Fruit fly (Drosophila melanogaster) whole organism, embryonic: Measurements from ENCODE around the gene CG14104.

ENCODE experiments used
- Abd-B ChIP-seq: fragments of 200-800 bp; sonication (Bioruptor generic); optimal IDR thresholded peaks from 2 replicates; lab custom pipeline; 2018; ENCODE audit warnings: missing biosample characterization, mild to moderate bottlenecking, missing genetic modification characterization, moderate library complexity
- Aef1 ChIP-seq: fragments of 200-800 bp; sonication (Bioruptor generic); IDR thresholded peaks from 3 replicates; pipeline ENCODE4 v1.3.6; 2022; ENCODE audit warnings: missing biosample characterization, missing genetic modification characterization
- BEAF-32 ChIP-seq: fragments of 200-800 bp; sonication (Bioruptor generic); optimal IDR thresholded peaks from 3 replicates; lab custom pipeline; 2017; ENCODE audit warnings: missing biosample characterization, missing genetic modification characterization, mild to moderate bottlenecking, moderate library complexity, missing genetic modification reagents
- CG1024 ChIP-seq: fragments of 200-800 bp; sonication (Bioruptor generic); IDR thresholded peaks from 2 replicates; pipeline ENCODE4 v1.3.6; 2022; ENCODE audit warnings: missing biosample characterization, missing genetic modification characterization
- CG10366 ChIP-seq: fragments of 200-800 bp; sonication (Bioruptor generic); IDR thresholded peaks from 2 replicates; pipeline ENCODE4 v1.3.6; 2022; ENCODE audit warnings: missing biosample characterization, missing genetic modification characterization
- CG11093 ChIP-seq: fragments of 200-800 bp; sonication (Bioruptor generic); IDR thresholded peaks from 3 replicates; pipeline ENCODE4 v1.3.6; 2022; ENCODE audit warnings: missing biosample characterization, missing genetic modification characterization
- CG12219 ChIP-seq: fragments of 200-800 bp; sonication (Bioruptor generic); optimal IDR thresholded peaks from 3 replicates; lab custom pipeline; 2018; ENCODE audit warnings: missing biosample characterization, mild to moderate bottlenecking, missing genetic modification characterization
- CG1233 ChIP-seq: fragments of 200-800 bp; sonication (Bioruptor generic); optimal IDR thresholded peaks from 4 replicates; lab custom pipeline; 2018; ENCODE audit warnings: missing biosample characterization, mild to moderate bottlenecking, missing genetic modification characterization
- CG15011 ChIP-seq: fragments of 200-800 bp; sonication (Bioruptor generic); optimal IDR thresholded peaks from 3 replicates; lab custom pipeline; 2018; ENCODE audit warnings: missing biosample characterization, mild to moderate bottlenecking, missing genetic modification characterization
- CG15514 ChIP-seq: fragments of 200-800 bp; sonication (Bioruptor generic); optimal IDR thresholded peaks from 3 replicates; lab custom pipeline; 2017; ENCODE audit warnings: missing biosample characterization, missing genetic modification characterization, mild to moderate bottlenecking, moderate library complexity, missing genetic modification reagents
- CG17385 ChIP-seq: fragments of 200-800 bp; sonication (Bioruptor generic); optimal IDR thresholded peaks from 3 replicates; lab custom pipeline; 2018; ENCODE audit warnings: missing biosample characterization, mild to moderate bottlenecking, missing genetic modification characterization
- CG18262 ChIP-seq: fragments of 200-800 bp; optimal IDR thresholded peaks from 3 replicates; lab custom pipeline; 2019; ENCODE audit warnings: missing biosample characterization, mild to moderate bottlenecking, missing genetic modification characterization, moderate library complexity
- CG2889 ChIP-seq: fragments of 200-800 bp; sonication (Bioruptor generic); IDR thresholded peaks from 3 replicates; pipeline ENCODE4 v1.3.6; 2022; ENCODE audit warnings: missing biosample characterization, missing genetic modification characterization
- CG33213 ChIP-seq: fragments of 200-800 bp; sonication (Bioruptor generic); optimal IDR thresholded peaks from 3 replicates; lab custom pipeline; 2016; ENCODE audit warnings: missing biosample characterization, missing genetic modification characterization
- CG34422 ChIP-seq: fragments of 200-800 bp; sonication (Bioruptor generic); IDR thresholded peaks from 3 replicates; pipeline ENCODE4 v1.3.6; 2022; ENCODE audit warnings: missing biosample characterization, missing genetic modification characterization
- CG6272 ChIP-seq: fragments of 200-800 bp; sonication (Bioruptor generic); IDR thresholded peaks from 2 replicates; pipeline ENCODE4 v1.3.6; 2022; ENCODE audit warnings: missing biosample characterization, missing genetic modification characterization
- CG6683 ChIP-seq: fragments of 200-800 bp; sonication (Bioruptor generic); optimal IDR thresholded peaks from 2 replicates; lab custom pipeline; 2017; ENCODE audit warnings: missing biosample characterization, mild to moderate bottlenecking, missing genetic modification characterization, missing genetic modification reagents
- CG7556 ChIP-seq: fragments of 200-800 bp; sonication (Bioruptor generic); optimal IDR thresholded peaks from 2 replicates; lab custom pipeline; 2017; ENCODE audit warnings: missing biosample characterization, mild to moderate bottlenecking, missing genetic modification characterization
- CG7745 ChIP-seq: fragments of 200-800 bp; sonication (Bioruptor generic); optimal IDR thresholded peaks from 2 replicates; lab custom pipeline; 2018; ENCODE audit warnings: missing biosample characterization, mild to moderate bottlenecking, missing genetic modification characterization, moderate library complexity
- CG8944 ChIP-seq: fragments of 200-800 bp; sonication (Bioruptor generic); optimal IDR thresholded peaks from 3 replicates; lab custom pipeline; 2016; ENCODE audit warnings: missing biosample characterization, missing genetic modification characterization
- CG9876 ChIP-seq: fragments of 200-800 bp; sonication (Bioruptor generic); optimal IDR thresholded peaks from 2 replicates; lab custom pipeline; 2016; ENCODE audit warnings: missing biosample characterization, missing genetic modification characterization
- CoRest ChIP-seq: fragments of 200-800 bp; sonication (Bioruptor generic); optimal IDR thresholded peaks from 3 replicates; lab custom pipeline; 2018; ENCODE audit warnings: missing biosample characterization, mild to moderate bottlenecking, missing genetic modification characterization, moderate library complexity
- Doc3 ChIP-seq: fragments of 200-800 bp; sonication (Bioruptor generic); IDR thresholded peaks from 3 replicates; pipeline ENCODE4 v1.3.6; 2022; ENCODE audit warnings: missing biosample characterization, missing genetic modification characterization; ENCODE audit not compliant: partially characterized antibody
- Elba2 ChIP-seq: fragments of 200-800 bp; sonication (Bioruptor generic); optimal IDR thresholded peaks from 3 replicates; lab custom pipeline; 2016; ENCODE audit warnings: missing biosample characterization, missing genetic modification characterization
- Ets65A ChIP-seq: fragments of 200-800 bp; sonication (Bioruptor generic); peaks from one replicate; lab custom pipeline; 2016; ENCODE audit warnings: missing biosample characterization, missing genetic modification characterization
- Fer2 ChIP-seq: fragments of 200-800 bp; sonication (Bioruptor generic); optimal IDR thresholded peaks from 2 replicates; lab custom pipeline; 2018; ENCODE audit warnings: missing biosample characterization, mild to moderate bottlenecking, missing genetic modification characterization, moderate library complexity
- Hr39 ChIP-seq: fragments of >200 bp; optimal IDR thresholded peaks from 2 replicates; lab custom pipeline; 2017
- Kr ChIP-seq: fragments of 200-800 bp; sonication (Bioruptor generic); optimal IDR thresholded peaks from 2 replicates; lab custom pipeline; 2017; ENCODE audit warnings: missing biosample characterization, mild to moderate bottlenecking, missing genetic modification characterization
- Mes4 ChIP-seq: fragments of 200-800 bp; sonication (Bioruptor generic); optimal IDR thresholded peaks from 2 replicates; lab custom pipeline; 2016; ENCODE audit warnings: missing biosample characterization, missing genetic modification characterization
- NFAT ChIP-seq: fragments of 200-800 bp; sonication (Bioruptor generic); IDR thresholded peaks from 2 replicates; pipeline ENCODE4 v1.3.6; 2022; ENCODE audit warnings: missing biosample characterization, missing genetic modification characterization
- Nf-YA ChIP-seq: fragments of 200-800 bp; sonication (Bioruptor generic); IDR thresholded peaks from 2 replicates; pipeline ENCODE4 v1.3.6; 2022; ENCODE audit warnings: missing biosample characterization, missing genetic modification characterization
- Ptx1 ChIP-seq: fragments of 200-800 bp; sonication (Bioruptor generic); IDR thresholded peaks from 2 replicates; pipeline ENCODE4 v1.3.6; 2022; ENCODE audit warnings: missing biosample characterization, missing genetic modification characterization
- Sry-δ ChIP-seq: fragments of 200-800 bp; sonication (Bioruptor generic); optimal IDR thresholded peaks from 2 replicates; lab custom pipeline; 2016; ENCODE audit warnings: missing biosample characterization, missing genetic modification characterization
- Xbp1 ChIP-seq: fragments of 200-800 bp; sonication (Bioruptor generic); optimal IDR thresholded peaks from 3 replicates; lab custom pipeline; 2016; ENCODE audit warnings: missing biosample characterization, mild to moderate bottlenecking, missing genetic modification characterization
- abd-A ChIP-seq: fragments of 200-800 bp; sonication (Bioruptor generic); optimal IDR thresholded peaks from 3 replicates; lab custom pipeline; 2019; ENCODE audit warnings: missing biosample characterization, mild to moderate bottlenecking, missing genetic modification characterization, moderate library complexity
- al ChIP-seq: fragments of 200-800 bp; sonication (Bioruptor generic); IDR thresholded peaks from 2 replicates; pipeline ENCODE4 v1.3.6; 2022; ENCODE audit warnings: missing biosample characterization, missing genetic modification characterization
- cg ChIP-seq: fragments of 200-800 bp; sonication (Bioruptor generic); optimal IDR thresholded peaks from 3 replicates; lab custom pipeline; 2019; ENCODE audit warnings: missing biosample characterization, mild to moderate bottlenecking, missing genetic modification characterization, moderate library complexity
- chinmo ChIP-seq: fragments of 200-800 bp; sonication (Bioruptor generic); IDR thresholded peaks from 4 replicates; pipeline ENCODE4 v1.3.6; 2022; ENCODE audit warnings: missing biosample characterization, missing genetic modification characterization; ENCODE audit not compliant: partially characterized antibody
- dysf ChIP-seq: fragments of 200-800 bp; sonication (Bioruptor generic); IDR thresholded peaks from 3 replicates; pipeline ENCODE4 v1.3.6; 2022; ENCODE audit warnings: missing biosample characterization, missing genetic modification characterization
- hbn ChIP-seq: fragments of 200-800 bp; sonication (Bioruptor generic); IDR thresholded peaks from 2 replicates; pipeline ENCODE4 v1.3.6; 2022; ENCODE audit warnings: missing biosample characterization, missing genetic modification characterization; ENCODE audit not compliant: partially characterized antibody
- hkb ChIP-seq, 2 experiments: fragments of 200-800 bp in 1 of 2; fragments of >200 bp in 1 of 2; sonication (Bioruptor generic) in 1 of 2; IDR thresholded peaks in 1 of 2; optimal IDR thresholded peaks in 1 of 2; 2 replicates each; pipeline versions ENCODE4 v1.3.6 to Lab custom; 2017 to 2022; ENCODE audit warnings: missing biosample characterization in 1 of 2, missing genetic modification characterization in 1 of 2
- knrl ChIP-seq: fragments of 200-800 bp; sonication (Bioruptor generic); IDR thresholded peaks from 3 replicates; pipeline ENCODE4 v1.3.6; 2022; ENCODE audit warnings: missing biosample characterization, missing genetic modification characterization; ENCODE audit not compliant: partially characterized antibody
- phol ChIP-seq: fragments of 200-800 bp; sonication (Bioruptor generic); optimal IDR thresholded peaks from 3 replicates; lab custom pipeline; 2018; ENCODE audit warnings: missing biosample characterization, mild to moderate bottlenecking, missing genetic modification characterization, moderate library complexity
- salm ChIP-seq: fragments of 200-800 bp; sonication (Bioruptor generic); optimal IDR thresholded peaks from 2 replicates; lab custom pipeline; 2018; ENCODE audit warnings: missing biosample characterization, mild to moderate bottlenecking, missing genetic modification characterization
- sd ChIP-seq: fragments of 200-800 bp; sonication (Bioruptor generic); optimal IDR thresholded peaks from 3 replicates; lab custom pipeline; 2018; ENCODE audit warnings: missing biosample characterization, mild to moderate bottlenecking, missing genetic modification characterization, moderate library complexity
- sens ChIP-seq: fragments of 200-800 bp; sonication (Bioruptor generic); peaks from one replicate; lab custom pipeline; 2016; ENCODE audit warnings: missing biosample characterization, missing genetic modification characterization
- ttk ChIP-seq: fragments of 200-800 bp; sonication (Bioruptor generic); IDR thresholded peaks from 2 replicates; pipeline ENCODE4 v2.1.2; 2022; ENCODE audit warnings: missing biosample characterization, missing genetic modification characterization
- vvl ChIP-seq: fragments of 200-800 bp; sonication (Bioruptor generic); IDR thresholded peaks from 2 replicates; pipeline ENCODE4 v1.3.6; 2022; ENCODE audit warnings: missing biosample characterization, missing genetic modification characterization
- zen2 ChIP-seq: fragments of 200-800 bp; sonication (Bioruptor generic); IDR thresholded peaks from 3 replicates; pipeline ENCODE4 v1.3.6; 2022; ENCODE audit warnings: missing biosample characterization, missing genetic modification characterization; ENCODE audit not compliant: partially characterized antibody

CG14104 gene

DNA sequence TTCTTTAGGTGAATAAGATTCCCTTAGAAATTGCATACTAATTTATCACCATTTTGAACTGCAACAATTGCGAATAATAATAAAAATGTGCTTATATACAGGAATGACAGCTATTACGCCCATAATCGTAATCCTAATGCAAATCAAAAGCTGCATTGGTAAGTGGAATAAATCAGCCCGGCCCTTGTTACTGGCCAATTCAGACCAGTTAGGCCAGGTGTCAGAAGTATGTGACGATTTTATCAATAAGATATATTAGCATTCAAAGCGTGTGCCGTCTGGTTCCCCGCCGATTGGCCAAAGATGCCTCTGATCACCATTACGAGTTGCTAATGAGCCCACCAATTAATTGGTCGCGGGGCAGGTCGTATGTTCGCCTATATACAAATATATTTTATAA, 5.5 kb upstream of the CG14104 start:
- 0 out of 4 replicates have a peak, but pooled peaks have one; percentile 58 for TF ChIP-seq chinmo (GFP tag; lab: Robert Waterston, UW)
- TF ChIP-seq Sry-δ, result no peak
- peak; percentile 34 for TF ChIP-seq Elba2
- TF ChIP-seq dysf (GFP tag; lab: Robert Waterston, UW), result no peak
- no peak for TF ChIP-seq CG11093 (GFP tag; lab: Robert Waterston, UW)
- TF ChIP-seq vvl, result peak; percentile 58

dm6 chr3L:19807521-19807920, 522 bp upstream of the CG14104 start:
- TF ChIP-seq CG6272 (GFP tag; lab: Robert Waterston, UW), result no peak
- TF ChIP-seq CG10366 (GFP tag; lab: Robert Waterston, UW), result no peak
- no peak for TF ChIP-seq al
- no peak for TF ChIP-seq CG18262
- peak; percentile 91 for TF ChIP-seq CG15514 (GFP tag; lab: Kevin White, UChicago)
- no peak for TF ChIP-seq CG7745
- no peak for TF ChIP-seq NFAT (GFP tag; lab: Robert Waterston, UW)
- no peak for TF ChIP-seq CG33213 (GFP tag; lab: Kevin White, UChicago)
- TF ChIP-seq Mes4 (GFP tag; lab: Kevin White, UChicago), result no peak
- TF ChIP-seq phol (tag; lab: Kevin White, UChicago), result no peak
- TF ChIP-seq CG34422, result 0 out of 3 replicates have a peak, but pooled peaks have one; percentile 2
- no peak for TF ChIP-seq CG9876 (GFP tag; lab: Kevin White, UChicago)
- TF ChIP-seq CG2889 (GFP tag; lab: Robert Waterston, UW), result no peak
- no peak for TF ChIP-seq Xbp1 (GFP tag; lab: Kevin White, UChicago)
- TF ChIP-seq CG12219 (GFP tag; lab: Kevin White, UChicago), result no peak
- TF ChIP-seq CoRest (tag; lab: Kevin White, UChicago), result no peak
- TF ChIP-seq CG7556 (GFP tag; lab: Kevin White, UChicago), result no peak
- TF ChIP-seq Ptx1 (GFP tag; lab: Robert Waterston, UW), result no peak
- no peak for TF ChIP-seq Aef1 (GFP tag; lab: Robert Waterston, UW)
- TF ChIP-seq sens (GFP tag; lab: Kevin White, UChicago), result peak; percentile 24

DNA sequence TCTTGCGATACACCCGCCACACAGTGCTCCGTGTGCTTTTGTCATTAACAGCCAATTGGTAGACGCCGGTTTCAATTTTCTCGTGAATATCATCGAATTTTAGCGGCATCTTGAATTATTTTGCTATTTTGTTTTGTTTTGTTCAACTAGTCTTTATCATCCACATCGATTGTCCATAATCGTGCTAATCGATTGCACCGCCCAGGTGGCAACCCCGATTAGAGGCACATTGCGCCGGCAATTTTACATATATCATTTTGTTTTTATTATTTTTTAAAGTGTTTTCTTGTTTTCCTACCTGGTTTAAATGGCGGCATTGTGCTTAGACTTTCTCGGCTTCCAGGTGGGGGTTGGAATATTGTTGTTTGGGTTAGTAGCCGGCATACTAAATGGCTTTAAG, 1.1 kb downstream of the CG14104 start, which contains the start of gene CG34116:
CG34116 (minus strand) TSS at position 142 of the 400 bp plus-strand sequence.
- no peak for TF ChIP-seq CG6683 (GFP tag; lab: Kevin White, UChicago)
- TF ChIP-seq cg (GFP tag; lab: Kevin White, UChicago), result peak; percentile 7
- TF ChIP-seq Abd-B (GFP tag; lab: Kevin White, UChicago), result no peak
- TF ChIP-seq CG17385 (GFP tag; lab: Kevin White, UChicago), result no peak
- TF ChIP-seq sd (tag; lab: Kevin White, UChicago), result no peak
- peak; percentile 54 for TF ChIP-seq Doc3 (GFP tag; lab: Robert Waterston, UW)
- TF ChIP-seq knrl (GFP tag; lab: Robert Waterston, UW), result peak; percentile 65; the same call in 2 of the 3 replicates
- TF ChIP-seq Aef1 (GFP tag; lab: Robert Waterston, UW), result no peak
- no peak for TF ChIP-seq abd-A (tag; lab: Kevin White, UChicago)
- TF ChIP-seq zen2 (GFP tag; lab: Robert Waterston, UW), result peak; percentile 75; the same call in 2 of the 3 replicates
- TF ChIP-seq Ets65A (GFP tag; lab: Kevin White, UChicago), result peak; percentile 38
- peak; percentile 56 for TF ChIP-seq hbn (GFP tag; lab: Robert Waterston, UW)
- TF ChIP-seq CG1024 (GFP tag; lab: Robert Waterston, UW), result no peak
- no peak for TF ChIP-seq Hr39 (lab: Kevin White, UChicago)
- TF ChIP-seq Fer2 (tag; lab: Kevin White, UChicago), result no peak
- TF ChIP-seq Kr, result no peak
- no peak for TF ChIP-seq Nf-YA (GFP tag; lab: Robert Waterston, UW)
- TF ChIP-seq salm (tag; lab: Kevin White, UChicago), result no peak
- TF ChIP-seq BEAF-32 (GFP tag; lab: Kevin White, UChicago), result peak; percentile 66
- TF ChIP-seq CG34422, result peak; percentile 21; the same call in 1 of the 3 replicates
- no peak for TF ChIP-seq CG8944 (GFP tag; lab: Kevin White, UChicago)
- peak; percentile 48 for TF ChIP-seq Sry-δ
- no peak for TF ChIP-seq hkb (optimal IDR thresholded peaks at IDR 0.05; lab: Kevin White, UChicago)
- no peak for TF ChIP-seq hkb (GFP tag; IDR thresholded peaks at IDR 0.05; lab: Robert Waterston, UW)
- TF ChIP-seq CG15011 (GFP tag; lab: Kevin White, UChicago), result no peak
- TF ChIP-seq ttk (GFP tag; lab: Robert Waterston, UW), result no peak
- TF ChIP-seq CG1233, result no peak
